Worm (Caenorhabditis elegans) whole organism, L4 larva: Measurements from ENCODE around the gene dohh-1.

Experiments used
- F37D6.2 ChIP-seq: sonication (generic microtip); optimal IDR thresholded peaks from 2 replicates; lab custom pipeline; 2016; ENCODE audit warnings: mild to moderate bottlenecking, missing genetic modification characterization, missing compliant biosample characterization
- F44E2.7 ChIP-seq: fragments of 200-800 bp; sonication (Bioruptor generic); IDR thresholded peaks from 2 replicates; pipeline ENCODE4 v2.1.2; 2022; ENCODE audit warnings: missing genetic modification characterization, missing compliant biosample characterization
- F49E8.2 ChIP-seq: sonication (generic microtip); optimal IDR thresholded peaks from 2 replicates; lab custom pipeline; 2016; ENCODE audit warnings: missing compliant biosample characterization, mild to moderate bottlenecking, missing genetic modification characterization, borderline replicate concordance
- R02D3.7 ChIP-seq: fragments of 150-350 bp; sonication (generic microtip); optimal IDR thresholded peaks from 3 replicates; lab custom pipeline; 2014; ENCODE audit warnings: missing biosample characterization, missing genetic modification characterization
- Y5F2A.4 ChIP-seq: fragments of 200-800 bp; sonication (Bioruptor generic); optimal IDR thresholded peaks from 2 replicates; lab custom pipeline; 2018; ENCODE audit warnings: mild to moderate bottlenecking, missing genetic modification characterization, missing compliant biosample characterization
- arid-1 ChIP-seq: fragments of 200-800 bp; sonication (Bioruptor generic); conservative IDR thresholded peaks from 2 replicates; pipeline ENCODE4 v1.3.6; 2022; ENCODE audit warnings: missing genetic modification reagents, missing genetic modification characterization, missing compliant biosample characterization
- ceh-20 ChIP-seq: fragments of 200-800 bp; sonication (Bioruptor generic); IDR thresholded peaks from 2 replicates; pipeline ENCODE4 v1.3.6; 2022; ENCODE audit warnings: missing genetic modification reagents, missing genetic modification characterization, missing compliant biosample characterization
- ceh-28 ChIP-seq: fragments of 150-350 bp; optimal IDR thresholded peaks from 2 replicates; lab custom pipeline; 2014; ENCODE audit warnings: missing biosample characterization, missing genetic modification reagents, missing genetic modification characterization
- cey-2 ChIP-seq: sonication (generic microtip); optimal IDR thresholded peaks from 3 replicates; lab custom pipeline; 2017; ENCODE audit warnings: missing genetic modification characterization, mild to moderate bottlenecking, missing compliant biosample characterization, antibody characterized with exemption, borderline replicate concordance; ENCODE audit not compliant: insufficient read depth
- daf-16 ChIP-seq, 3 experiments: sonication (generic microtip); optimal IDR thresholded peaks; 2 replicates each; lab custom pipeline; 2016 to 2017; ENCODE audit warnings: missing genetic modification characterization in 3 of 3, missing genetic modification reagents in 3 of 3, mild to moderate bottlenecking in 2 of 3, missing compliant biosample characterization in 2 of 3, missing biosample characterization in 1 of 3, moderate library complexity in 1 of 3
- dmd-6 ChIP-seq: fragments of 200-800 bp; sonication (Bioruptor generic); IDR thresholded peaks from 2 replicates; pipeline ENCODE4 v1.3.6; 2022; ENCODE audit warnings: missing genetic modification reagents, missing genetic modification characterization, missing compliant biosample characterization
- duxl-1 ChIP-seq: sonication (generic microtip); optimal IDR thresholded peaks from 2 replicates; lab custom pipeline; 2016; ENCODE audit warnings: mild to moderate bottlenecking, missing genetic modification characterization, moderate library complexity, missing compliant biosample characterization; ENCODE audit not compliant: poor library complexity
- dve-1 ChIP-seq: sonication (generic microtip); optimal IDR thresholded peaks from 2 replicates; lab custom pipeline; 2017; ENCODE audit warnings: antibody characterized with exemption, mild to moderate bottlenecking, missing genetic modification characterization, missing compliant biosample characterization; ENCODE audit not compliant: insufficient read depth
- egl-27 ChIP-seq: sonication (generic microtip); optimal IDR thresholded peaks from 3 replicates; lab custom pipeline; 2017; ENCODE audit warnings: missing biosample characterization, missing genetic modification reagents, missing genetic modification characterization
- hlh-11 ChIP-seq: fragments of 200-800 bp; sonication (Bioruptor generic); optimal IDR thresholded peaks from 2 replicates; lab custom pipeline; 2018; ENCODE audit warnings: mild to moderate bottlenecking, missing genetic modification characterization, missing compliant biosample characterization
- lim-7 ChIP-seq: fragments of 200-800 bp; sonication (Bioruptor generic); IDR thresholded peaks from 2 replicates; pipeline ENCODE4 v1.3.6; 2022; ENCODE audit warnings: missing genetic modification characterization, missing compliant biosample characterization
- lin-29 ChIP-seq: fragments of 200-800 bp; sonication (Bioruptor generic); IDR thresholded peaks from 2 replicates; pipeline ENCODE4 v1.3.6; 2022; ENCODE audit warnings: missing genetic modification reagents, missing genetic modification characterization, missing compliant biosample characterization
- lin-39 ChIP-seq: fragments of 150-350 bp; optimal IDR thresholded peaks from 2 replicates; lab custom pipeline; 2014; ENCODE audit warnings: missing biosample characterization, missing genetic modification reagents, missing genetic modification characterization
- lsy-2 ChIP-seq, 2 experiments: fragments of 150-350 bp in 1 of 2; sonication (generic microtip) in 1 of 2; optimal IDR thresholded peaks; 2 replicates each; lab custom pipeline; 2014 to 2017; ENCODE audit warnings: missing biosample characterization in 2 of 2, missing genetic modification characterization in 2 of 2
- mdl-1 ChIP-seq, 2 experiments: fragments of 150-350 bp in 1 of 2; sonication (generic microtip) in 1 of 2; optimal IDR thresholded peaks; 2 replicates each; lab custom pipeline; 2014 to 2017; ENCODE audit warnings: missing biosample characterization in 2 of 2, missing genetic modification characterization in 2 of 2
- mes-2 ChIP-seq: sonication (generic microtip); optimal IDR thresholded peaks from 2 replicates; lab custom pipeline; 2016; ENCODE audit warnings: missing genotype, mild to moderate bottlenecking, missing genetic modification characterization, missing compliant biosample characterization; ENCODE audit not compliant: poor library complexity, severe bottlenecking
- mxl-3 ChIP-seq: fragments of 200-800 bp; sonication (Bioruptor generic); optimal IDR thresholded peaks from 2 replicates; lab custom pipeline; 2018; ENCODE audit warnings: mild to moderate bottlenecking, missing genetic modification characterization, missing compliant biosample characterization
- nhr-102 ChIP-seq: sonication (generic microtip); optimal IDR thresholded peaks from 2 replicates; lab custom pipeline; 2016; ENCODE audit warnings: mild to moderate bottlenecking, missing genetic modification characterization, moderate library complexity, missing compliant biosample characterization
- nhr-11 ChIP-seq: fragments of 150-350 bp; optimal IDR thresholded peaks from 2 replicates; lab custom pipeline; 2014; ENCODE audit warnings: missing biosample characterization, missing genetic modification characterization
- nhr-111 ChIP-seq: fragments of 200-800 bp; sonication (Bioruptor generic); optimal IDR thresholded peaks from 2 replicates; lab custom pipeline; 2018; ENCODE audit warnings: mild to moderate bottlenecking, missing genetic modification characterization, missing compliant biosample characterization
- nhr-237 ChIP-seq: sonication (generic microtip); optimal IDR thresholded peaks from 2 replicates; lab custom pipeline; 2017; ENCODE audit warnings: missing biosample characterization, missing genetic modification characterization
- nhr-25 ChIP-seq: sonication (generic microtip); optimal IDR thresholded peaks from 2 replicates; lab custom pipeline; 2017; ENCODE audit warnings: missing genetic modification characterization, mild to moderate bottlenecking, missing compliant biosample characterization, antibody characterized with exemption, moderate library complexity, borderline replicate concordance; ENCODE audit not compliant: insufficient read depth
- nhr-28 ChIP-seq: fragments of 150-350 bp; optimal IDR thresholded peaks from 2 replicates; lab custom pipeline; 2014; ENCODE audit warnings: missing biosample characterization, missing genetic modification characterization
- nhr-77 ChIP-seq: fragments of 150-350 bp; optimal IDR thresholded peaks from 2 replicates; lab custom pipeline; 2014; ENCODE audit warnings: missing biosample characterization, missing genetic modification characterization
- pha-4 ChIP-seq, 2 experiments: fragments of 150-350 bp in 1 of 2; fragments of 200-800 bp in 1 of 2; sonication (Bioruptor generic) in 1 of 2; IDR thresholded peaks in 1 of 2; optimal IDR thresholded peaks in 1 of 2; 2 replicates each; pipeline versions ENCODE4 v1.3.6 to Lab custom; 2014 to 2022; ENCODE audit warnings: missing genetic modification characterization in 2 of 2, missing genetic modification reagents in 2 of 2, missing biosample characterization in 1 of 2, missing compliant biosample characterization in 1 of 2
- pqm-1 ChIP-seq: sonication (generic microtip); optimal IDR thresholded peaks from 2 replicates; lab custom pipeline; 2017; ENCODE audit warnings: missing biosample characterization, missing genetic modification characterization
- saeg-2 ChIP-seq: fragments of 200-800 bp; sonication (Bioruptor generic); IDR thresholded peaks from 2 replicates; pipeline ENCODE4 v1.3.6; 2022; ENCODE audit warnings: missing genetic modification reagents, missing genetic modification characterization, missing compliant biosample characterization
- set-16 ChIP-seq: fragments of 200-800 bp; sonication (Bioruptor generic); IDR thresholded peaks from 2 replicates; pipeline ENCODE4 v1.3.6; 2022; ENCODE audit warnings: missing genetic modification reagents, missing genetic modification characterization, missing compliant biosample characterization
- skn-1 ChIP-seq: fragments of 150-350 bp; optimal IDR thresholded peaks from 2 replicates; lab custom pipeline; 2014; ENCODE audit warnings: missing biosample characterization, missing genetic modification characterization
- snpc-4 ChIP-seq: fragments of 150-350 bp; optimal IDR thresholded peaks from 2 replicates; lab custom pipeline; 2014; ENCODE audit warnings: missing biosample characterization, missing genetic modification characterization
- tra-1 ChIP-seq: fragments of 200-800 bp; sonication (Bioruptor generic); IDR thresholded peaks from 2 replicates; pipeline ENCODE4 v1.3.6; 2022; ENCODE audit warnings: missing genetic modification reagents, missing genetic modification characterization, missing compliant biosample characterization
- unc-130 ChIP-seq: sonication (generic microtip); optimal IDR thresholded peaks from 2 replicates; lab custom pipeline; 2016; ENCODE audit warnings: missing genetic modification reagents, missing genetic modification characterization, missing compliant biosample characterization
- unc-39 ChIP-seq: sonication (generic microtip); optimal IDR thresholded peaks from 2 replicates; lab custom pipeline; 2017; ENCODE audit warnings: missing biosample characterization, missing genetic modification characterization
- unc-62 ChIP-seq, 3 experiments: fragments of 150-350 bp in 1 of 3; sonication (generic microtip); optimal IDR thresholded peaks in 2 of 3; peaks in 1 of 3; 1 replicate in 1 of 3; 2 replicates in 2 of 3; lab custom pipeline; 2014 to 2017; ENCODE audit warnings: missing biosample characterization in 3 of 3, missing genetic modification characterization in 3 of 3, missing genetic modification reagents in 3 of 3, missing genotype in 1 of 3
- zag-1 ChIP-seq: fragments of 150-350 bp; optimal IDR thresholded peaks from 2 replicates; lab custom pipeline; 2014; ENCODE audit warnings: missing biosample characterization, missing genetic modification characterization
- zip-2 ChIP-seq: fragments of 150-350 bp; optimal IDR thresholded peaks from 2 replicates; lab custom pipeline; 2014; ENCODE audit warnings: missing biosample characterization, missing genetic modification characterization
- ztf-11 ChIP-seq: fragments of 150-350 bp; optimal IDR thresholded peaks from 2 replicates; lab custom pipeline; 2014; ENCODE audit warnings: missing biosample characterization, missing genetic modification characterization
- ztf-7 ChIP-seq: fragments of 150-350 bp; optimal IDR thresholded peaks from 2 replicates; lab custom pipeline; 2014; ENCODE audit warnings: missing biosample characterization, missing genetic modification characterization

dohh-1 gene

ce11 chrII:10592452-10592851 is 12.7 kb downstream of the dohh-1 start, which contains the start of gene crn-5:
crn-5 (plus strand) TSS chrII:10592752.
- TF ChIP-seq nhr-77 (no peak), Y5F2A.4 (GFP tag; lab: Kevin White, UChicago) (no peak), tra-1 (no peak), lim-7 (no peak), ceh-28 (no peak), lsy-2 (tag; optimal IDR thresholded peaks at IDR 0.05; lab: Kevin White, UChicago) (no peak), nhr-237 (tag; lab: Kevin White, UChicago) (no peak), unc-39 (tag; lab: Kevin White, UChicago) (no peak), nhr-25 (tag; lab: Kevin White, UChicago) (no peak), R02D3.7 (no peak), unc-62 (GFP tag; optimal IDR thresholded peaks at IDR 0.05 in 1 of 2; lab: Kevin White, UChicago) (no peak), unc-62 (tag; optimal IDR thresholded peaks at IDR 0.05; lab: Kevin White, UChicago) (no peak), ztf-7 (tag; lab: Kevin White, UChicago) (no peak), F37D6.2 (tag; lab: Kevin White, UChicago) (no peak), lin-39 (tag; lab: Kevin White, UChicago) (no peak), hlh-11 (tag; lab: Kevin White, UChicago) (no peak), snpc-4 (tag; lab: Kevin White, UChicago) (no peak), zip-2 (no peak), saeg-2 (GFP tag; lab: Robert Waterston, UW) (no peak), nhr-11 (tag; lab: Kevin White, UChicago) (no peak), mxl-3 (no peak)

ce11 chrII:10594312-10594711 is 14.6 kb downstream of the dohh-1 start:
- no peak for TF ChIP-seq cey-2 (tag; lab: Kevin White, UChicago)
- TF ChIP-seq zag-1 (tag; lab: Kevin White, UChicago), result no peak
- no peak for TF ChIP-seq nhr-102 (tag; lab: Kevin White, UChicago)
- TF ChIP-seq ztf-11 (tag; lab: Kevin White, UChicago), result no peak
- TF ChIP-seq F44E2.7 (GFP tag; lab: Robert Waterston, UW), result no peak
- TF ChIP-seq mxl-3, result no peak
- TF ChIP-seq dve-1 (tag; lab: Kevin White, UChicago), result no peak
- no peak for TF ChIP-seq pha-4 (GFP tag; IDR thresholded peaks at IDR 0.05; lab: Robert Waterston, UW)
- TF ChIP-seq pha-4 (tag; optimal IDR thresholded peaks at IDR 0.05; lab: Kevin White, UChicago), result no peak
- TF ChIP-seq nhr-111, result no peak
- TF ChIP-seq set-16 (GFP tag; lab: Robert Waterston, UW), result no peak
- TF ChIP-seq skn-1 (tag; lab: Kevin White, UChicago), result no peak
- TF ChIP-seq arid-1 (GFP tag; lab: Robert Waterston, UW), result no peak
- no peak for TF ChIP-seq unc-130 (GFP tag; lab: Kevin White, UChicago)
- TF ChIP-seq F49E8.2 (tag; lab: Kevin White, UChicago), result no peak
- TF ChIP-seq mdl-1 (tag; optimal IDR thresholded peaks at IDR 0.05; lab: Kevin White, UChicago), result no peak
- no peak for TF ChIP-seq tra-1
- no peak for TF ChIP-seq ceh-20 (GFP tag; lab: Robert Waterston, UW)

- TF ChIP-seq mes-2 (peak; percentile 35), pqm-1 (tag; lab: Kevin White, UChicago) (peak; percentile 88), dve-1 (tag; lab: Kevin White, UChicago) (peak; percentile 79), nhr-28 (tag; lab: Kevin White, UChicago) (peak; percentile 81), lin-29 (no peak), daf-16 (GFP tag; optimal IDR thresholded peaks at IDR 0.05; lab: Kevin White, UChicago) (no peak), daf-16 (tag; optimal IDR thresholded peaks at IDR 0.05; lab: Kevin White, UChicago) (peak; percentile 76), hlh-11 (tag; lab: Kevin White, UChicago) (peak; percentile 43), duxl-1 (tag; lab: Kevin White, UChicago) (no peak), egl-27 (tag; lab: Kevin White, UChicago) (no peak), dmd-6 (GFP tag; lab: Robert Waterston, UW) (peak; percentile 47; the same call in 1 of the 2 replicates), nhr-77 (no peak)
These were observed 15.0 kb downstream of the dohh-1 start, which contains the start of gene C14A4.6 for ce11 chrII:10594758-10595157. C14A4.6 (minus strand) TSS chrII:10594776.
